Worm (Caenorhabditis elegans): ENCODE measurements around the gene ldp-1.

The ldp-1 gene

ce11 chrV:2155232-2155631, 27.9 kb downstream of the ldp-1 start, which contains the start of gene srbc-21:
Gene srbc-21, plus strand, starts transcription at chrV:2155532.
- TF ChIP-seq tbx-7 (tag; optimal IDR thresholded peaks at IDR 0.05), result no peak
- no peak for TF ChIP-seq lim-6 (tag; optimal IDR thresholded peaks at IDR 0.05)
- TF ChIP-seq odd-2 (tag; optimal IDR thresholded peaks at IDR 0.05), result no peak
- TF ChIP-seq fkh-6 (tag; optimal IDR thresholded peaks at IDR 0.05), result no peak
- no peak for TF ChIP-seq ceh-6 (GFP tag; optimal IDR thresholded peaks at IDR 0.05)
- no peak for TF ChIP-seq pros-1 (tag; optimal IDR thresholded peaks at IDR 0.05)

DNA sequence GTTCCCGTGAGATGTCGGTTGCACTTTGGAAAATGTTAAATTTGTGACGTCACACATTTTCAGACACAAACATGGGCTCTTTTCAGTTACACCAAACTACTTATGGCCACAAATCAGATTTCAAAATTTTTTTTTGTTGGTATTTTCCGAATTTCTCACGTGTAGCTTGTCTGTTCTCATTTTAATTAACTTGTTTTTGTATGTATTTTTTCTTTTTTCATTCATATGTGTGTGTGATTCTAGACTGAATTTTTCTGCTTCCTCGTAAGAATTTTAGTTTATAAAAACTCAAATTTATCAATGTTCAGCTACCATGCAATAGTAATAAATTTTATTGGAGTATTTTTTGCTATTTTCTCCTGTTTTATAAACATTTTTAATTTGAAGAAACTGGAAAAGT, 29.5 kb downstream of the ldp-1 start, which contains the start of gene srbc-22:
Gene srbc-22, plus strand, starts transcription at position 301 of the 400 bp plus-strand sequence.
- no peak for TF ChIP-seq unc-42 (tag; optimal IDR thresholded peaks at IDR 0.05)
- no peak for TF ChIP-seq pqm-1 (tag; optimal IDR thresholded peaks at IDR 0.05)
- no peak for TF ChIP-seq Y22D7AL.16 (tag; optimal IDR thresholded peaks at IDR 0.05)
- TF ChIP-seq ceh-30 (tag; optimal IDR thresholded peaks at IDR 0.05), result no peak

- no peak for TF ChIP-seq ama-1 (optimal IDR thresholded peaks at IDR 0.05)
Observed at ce11 chrV:2159331-2159730, 32.0 kb downstream of the ldp-1 start, which contains the start of gene C45H4.14. Gene C45H4.14, minus strand, starts transcription at chrV:2159431.

ce11 chrV:2163735-2164134, 36.4 kb downstream of the ldp-1 start, which contains the start of gene str-255:
Gene str-255, minus strand, starts transcription at chrV:2163835.
- TF ChIP-seq gmeb-2 (tag; optimal IDR thresholded peaks at IDR 0.05) (no peak), K02D7.2 (tag; optimal IDR thresholded peaks at IDR 0.05) (no peak), pros-1 (tag; optimal IDR thresholded peaks at IDR 0.05) (no peak), lin-11 (tag; optimal IDR thresholded peaks at IDR 0.05) (no peak), ama-1 (optimal IDR thresholded peaks at IDR 0.05) (no peak), rnt-1 (tag; optimal IDR thresholded peaks at IDR 0.05) (no peak), hlh-8 (tag; optimal IDR thresholded peaks at IDR 0.05) (no peak), mec-3 (tag; optimal IDR thresholded peaks at IDR 0.05; ENCODE audit: borderline replicate concordance) (no peak), hlh-13 (GFP tag; optimal IDR thresholded peaks at IDR 0.05) (no peak), madf-2 (tag; optimal IDR thresholded peaks at IDR 0.05) (no peak), hlh-30 (tag; optimal IDR thresholded peaks at IDR 0.05; ENCODE audit: insufficient read depth) (no peak)

DNA sequence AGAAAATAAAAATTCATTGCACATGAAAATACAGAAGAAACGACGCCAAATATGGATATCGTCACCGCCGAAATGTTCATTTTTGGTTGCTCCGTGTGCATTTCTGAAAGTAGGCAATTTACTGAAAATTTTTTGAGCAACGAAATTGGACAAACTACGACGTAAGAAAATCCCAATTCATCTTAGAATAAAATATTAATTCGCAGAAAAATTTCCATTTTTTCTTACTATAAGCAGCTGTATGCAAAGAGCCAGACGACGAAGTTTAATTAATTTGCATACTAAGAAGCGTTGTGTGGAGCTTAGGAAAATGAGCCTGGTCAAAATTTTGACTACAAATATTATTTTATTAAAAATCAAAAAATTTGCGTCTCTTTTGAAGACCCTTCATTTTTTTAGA, 39.3 kb downstream of the ldp-1 start, which contains the start of gene srbc-19:
Gene srbc-19, minus strand, starts transcription at position 101 of the 400 bp plus-strand sequence.
- TF ChIP-seq ceh-9 (tag; optimal IDR thresholded peaks at IDR 0.05) (no peak), dve-1 (tag; optimal IDR thresholded peaks at IDR 0.05) (no peak), gmeb-2 (tag; optimal IDR thresholded peaks at IDR 0.05) (no peak), sdc-2 (tag; optimal IDR thresholded peaks at IDR 0.05) (no peak), ama-1 (optimal IDR thresholded peaks at IDR 0.05) (no peak), tbx-2 (tag; optimal IDR thresholded peaks at IDR 0.05) (no peak), ceh-30 (tag; optimal IDR thresholded peaks at IDR 0.05) (no peak), ceh-2 (tag; optimal IDR thresholded peaks at IDR 0.05) (no peak), ceh-48 (tag; optimal IDR thresholded peaks at IDR 0.05) (no peak), hlh-13 (GFP tag; optimal IDR thresholded peaks at IDR 0.05) (no peak), pha-2 (tag; optimal IDR thresholded peaks at IDR 0.05) (no peak), mec-3 (tag; optimal IDR thresholded peaks at IDR 0.05; ENCODE audit: borderline replicate concordance) (no peak)

DNA sequence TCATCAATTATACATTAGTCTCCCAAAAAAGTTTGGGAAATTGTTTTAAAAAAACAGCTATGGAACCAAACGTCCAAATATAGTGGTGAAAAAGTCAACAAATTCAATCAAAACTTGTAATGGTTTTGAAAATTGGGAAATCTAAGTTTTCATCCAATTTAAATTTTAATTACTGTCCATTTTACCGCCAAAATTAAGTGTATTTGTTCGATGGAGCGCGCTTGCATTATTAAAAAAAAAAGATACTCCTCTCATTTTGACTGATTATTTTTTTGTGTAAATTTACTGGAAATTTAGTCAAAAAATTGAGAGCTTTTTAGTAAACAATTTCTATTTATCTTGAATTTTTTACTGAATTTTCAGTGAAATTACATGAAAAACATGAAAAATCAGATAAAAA, 47.1 kb downstream of the ldp-1 start:
- TF ChIP-seq fkh-6 (tag; optimal IDR thresholded peaks at IDR 0.05) (no peak), ceh-30 (tag; optimal IDR thresholded peaks at IDR 0.05) (no peak), pha-2 (tag; optimal IDR thresholded peaks at IDR 0.05) (no peak), syd-9 (tag; optimal IDR thresholded peaks at IDR 0.05) (no peak), ceh-2 (tag; optimal IDR thresholded peaks at IDR 0.05) (no peak), ceh-24 (tag; optimal IDR thresholded peaks at IDR 0.05) (no peak), zip-5 (tag; optimal IDR thresholded peaks at IDR 0.05) (no peak), C38D4.7 (GFP tag; optimal IDR thresholded peaks at IDR 0.05) (no peak), hlh-6 (tag; optimal IDR thresholded peaks at IDR 0.05) (no peak), sox-4 (tag; optimal IDR thresholded peaks at IDR 0.05) (no peak), ceh-18 (tag; optimal IDR thresholded peaks at IDR 0.05) (no peak), ets-4 (tag; optimal IDR thresholded peaks at IDR 0.05) (no peak), hlh-8 (tag; optimal IDR thresholded peaks at IDR 0.05) (no peak), pros-1 (tag; optimal IDR thresholded peaks at IDR 0.05) (no peak), odd-2 (tag; optimal IDR thresholded peaks at IDR 0.05) (no peak), T23F11.4 (GFP tag; optimal IDR thresholded peaks at IDR 0.05) (no peak), hlh-13 (GFP tag; optimal IDR thresholded peaks at IDR 0.05) (no peak), ceh-14 (tag; optimal IDR thresholded peaks at IDR 0.05) (no peak)

All from whole organism, late embryonic.